Worm (Caenorhabditis elegans) whole organism, late embryonic: ENCODE results near the gene phf-5.

Experiments
- elt-4 ChIP-seq: sonication (generic microtip); optimal IDR thresholded peaks from 2 replicates; lab custom pipeline; 2016; ENCODE audit warnings: missing genetic modification characterization, missing compliant biosample characterization
- hlh-30 ChIP-seq: sonication (generic microtip); optimal IDR thresholded peaks from 2 replicates; lab custom pipeline; 2017; ENCODE audit warnings: antibody characterized with exemption, missing genetic modification characterization, missing compliant biosample characterization; ENCODE audit not compliant: insufficient read depth
- lin-11 ChIP-seq: fragments of 200-800 bp; sonication (Bioruptor generic); optimal IDR thresholded peaks from 2 replicates; lab custom pipeline; 2018; ENCODE audit warnings: mild to moderate bottlenecking, missing genetic modification characterization, missing compliant biosample characterization
- pros-1 ChIP-seq: fragments of 150-350 bp; optimal IDR thresholded peaks from 2 replicates; lab custom pipeline; 2014; ENCODE audit warnings: missing biosample characterization, missing genetic modification reagents, missing genetic modification characterization
- sox-4 ChIP-seq: sonication (generic microtip); optimal IDR thresholded peaks from 2 replicates; lab custom pipeline; 2017; ENCODE audit warnings: mild to moderate bottlenecking, missing genetic modification characterization, inconsistent platforms, missing compliant biosample characterization

DNA sequence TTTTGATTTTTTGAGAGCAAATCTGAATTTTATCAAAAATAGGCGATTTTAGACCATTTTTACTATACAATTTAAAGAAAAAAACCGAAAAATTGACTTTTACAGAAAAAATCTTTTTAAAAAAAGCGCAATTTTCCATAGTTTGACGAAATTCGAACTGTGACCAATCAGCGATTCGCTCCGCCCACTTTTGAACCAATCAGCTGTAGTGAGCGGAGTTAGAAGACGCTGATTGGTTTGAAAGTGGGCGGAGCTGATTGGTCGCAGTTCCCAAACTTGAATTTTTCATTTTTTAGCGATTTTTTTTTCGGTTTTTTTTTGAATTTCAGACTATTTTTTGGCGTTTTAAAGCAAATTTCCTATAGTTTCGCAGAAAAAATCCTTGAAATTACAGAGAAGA lies 18.7 kb upstream of the phf-5 start:
- TF ChIP-seq lin-11 (no peak), sox-4 (no peak), hlh-30 (tag; lab: Kevin White, UChicago) (no peak), pros-1 (tag; lab: Kevin White, UChicago) (no peak), elt-4 (tag; lab: Kevin White, UChicago) (no peak)
